Fruit fly (Drosophila melanogaster) whole organism, embryonic: ENCODE data around the gene Tim13.

ENCODE experiments used
- Awh ChIP-seq: fragments of 200-800 bp; sonication (Bioruptor generic); IDR thresholded peaks from 2 replicates; pipeline ENCODE4, ENCODE4 v1.3.6; 2022; ENCODE audit warnings: missing biosample characterization, missing genetic modification characterization
- BEAF-32 ChIP-seq: fragments of 200-800 bp; sonication (Bioruptor generic); optimal IDR thresholded peaks from 3 replicates; lab custom pipeline; 2017; ENCODE audit warnings: missing biosample characterization, missing genetic modification characterization, mild to moderate bottlenecking, moderate library complexity, missing genetic modification reagents
- CG10321 ChIP-seq: fragments of 200-800 bp; sonication (Bioruptor generic); IDR thresholded peaks from 2 replicates; pipeline ENCODE4 v1.3.6; 2022; ENCODE audit warnings: missing biosample characterization, missing genetic modification characterization
- CG10431 ChIP-seq: fragments of 200-800 bp; sonication (Bioruptor generic); optimal IDR thresholded peaks from 3 replicates; lab custom pipeline; 2018; ENCODE audit warnings: missing biosample characterization, mild to moderate bottlenecking, missing genetic modification characterization
- CG11696 ChIP-seq: fragments of 200-800 bp; sonication (Bioruptor generic); IDR thresholded peaks from 2 replicates; pipeline ENCODE4 v1.3.6; 2022; ENCODE audit warnings: missing biosample characterization, missing genetic modification characterization
- CG13287 ChIP-seq: fragments of 200-800 bp; sonication (Bioruptor generic); IDR thresholded peaks from 2 replicates; pipeline ENCODE4 v1.3.6; 2022; ENCODE audit warnings: missing biosample characterization, missing genetic modification characterization; ENCODE audit not compliant: partially characterized antibody
- CG14710 ChIP-seq: fragments of 200-800 bp; sonication (Bioruptor generic); optimal IDR thresholded peaks from 3 replicates; lab custom pipeline; 2019; ENCODE audit warnings: missing biosample characterization, mild to moderate bottlenecking, missing genetic modification characterization, moderate library complexity
- CG16813 ChIP-seq: fragments of 200-800 bp; sonication (Bioruptor generic); IDR thresholded peaks from 3 replicates; pipeline ENCODE4 v1.3.6; 2022; ENCODE audit warnings: missing biosample characterization, missing genetic modification characterization; ENCODE audit not compliant: partially characterized antibody
- CG18476 ChIP-seq: fragments of 200-800 bp; sonication (Bioruptor generic); optimal IDR thresholded peaks from 2 replicates; lab custom pipeline; 2016; ENCODE audit warnings: missing biosample characterization, mild to moderate bottlenecking, missing genetic modification characterization
- CG34224 ChIP-seq: fragments of 200-800 bp; sonication (Bioruptor generic); IDR thresholded peaks from 3 replicates; pipeline ENCODE4 v1.3.6; 2022; ENCODE audit warnings: missing biosample characterization, missing genetic modification characterization; ENCODE audit not compliant: partially characterized antibody
- CG4424 ChIP-seq: fragments of 200-800 bp; sonication (Bioruptor generic); optimal IDR thresholded peaks from 3 replicates; lab custom pipeline; 2016; ENCODE audit warnings: missing biosample characterization, missing genetic modification characterization
- CG4617 ChIP-seq: fragments of 200-800 bp; sonication (Bioruptor generic); optimal IDR thresholded peaks from 3 replicates; lab custom pipeline; 2016; ENCODE audit warnings: missing biosample characterization, missing genetic modification characterization, borderline replicate concordance
- CG7372 ChIP-seq: fragments of 200-800 bp; sonication (Bioruptor generic); IDR thresholded peaks from 2 replicates; pipeline ENCODE4 v1.3.6; 2022; ENCODE audit warnings: missing biosample characterization, missing genetic modification characterization
- CG9797 ChIP-seq: fragments of 200-800 bp; sonication (Bioruptor generic); optimal IDR thresholded peaks from 3 replicates; lab custom pipeline; 2018; ENCODE audit warnings: missing biosample characterization, mild to moderate bottlenecking, missing genetic modification characterization
- CG9932 ChIP-seq: fragments of 200-800 bp; sonication (Bioruptor generic); IDR thresholded peaks from 2 replicates; pipeline ENCODE4 v1.3.6; 2022; ENCODE audit warnings: missing biosample characterization, missing genetic modification characterization
- Dip3 ChIP-seq: fragments of 200-800 bp; sonication (Bioruptor generic); optimal IDR thresholded peaks from 3 replicates; lab custom pipeline; 2016; ENCODE audit warnings: missing biosample characterization, missing genetic modification characterization
- Dp ChIP-seq: fragments of 200-800 bp; sonication (Bioruptor generic); optimal IDR thresholded peaks from 2 replicates; lab custom pipeline; 2018; ENCODE audit warnings: missing biosample characterization, mild to moderate bottlenecking, missing genetic modification characterization, moderate library complexity
- Dref ChIP-seq: fragments of 200-800 bp; sonication (Bioruptor generic); IDR thresholded peaks from 2 replicates; pipeline ENCODE4 v1.3.6; 2022; ENCODE audit warnings: missing biosample characterization, missing genetic modification characterization
- E2f2 ChIP-seq: fragments of 200-800 bp; sonication (Bioruptor generic); IDR thresholded peaks from 2 replicates; pipeline ENCODE4 v1.3.6; 2022; ENCODE audit warnings: missing biosample characterization, missing genetic modification characterization
- HHEX ChIP-seq: fragments of 200-800 bp; sonication (Bioruptor generic); optimal IDR thresholded peaks from 3 replicates; lab custom pipeline; 2017; ENCODE audit warnings: missing biosample characterization, mild to moderate bottlenecking, missing genetic modification characterization, missing genetic modification reagents
- Hand ChIP-seq: fragments of 200-800 bp; sonication (Bioruptor generic); optimal IDR thresholded peaks from 2 replicates; lab custom pipeline; 2017; ENCODE audit warnings: mild to moderate bottlenecking, missing biosample characterization, missing genetic modification reagents, missing genetic modification characterization
- MBD-R2 ChIP-seq: fragments of 200-800 bp; sonication (Bioruptor generic); IDR thresholded peaks from 2 replicates; pipeline ENCODE4 v1.3.6; 2022; ENCODE audit warnings: missing biosample characterization, missing genetic modification characterization
- MESR4 ChIP-seq: fragments of 200-800 bp; sonication (Bioruptor generic); optimal IDR thresholded peaks from 2 replicates; lab custom pipeline; 2018; ENCODE audit warnings: missing biosample characterization, mild to moderate bottlenecking, missing genetic modification characterization, moderate library complexity
- Med ChIP-seq: fragments of 200-800 bp; sonication (Bioruptor generic); peaks from one replicate; lab custom pipeline; 2016; ENCODE audit warnings: missing biosample characterization, missing genetic modification characterization, mild to moderate bottlenecking, inconsistent platforms, moderate library complexity
- Sin3A ChIP-seq: fragments of >200 bp; optimal IDR thresholded peaks from 2 replicates; lab custom pipeline; 2018
- Six4 ChIP-seq: fragments of 200-800 bp; sonication (Bioruptor generic); optimal IDR thresholded peaks from 2 replicates; lab custom pipeline; 2016; ENCODE audit warnings: missing biosample characterization, missing genetic modification characterization
- Sry-δ ChIP-seq: fragments of 200-800 bp; sonication (Bioruptor generic); optimal IDR thresholded peaks from 2 replicates; lab custom pipeline; 2016; ENCODE audit warnings: missing biosample characterization, missing genetic modification characterization
- amos ChIP-seq: fragments of 200-800 bp; sonication (Bioruptor generic); IDR thresholded peaks from 2 replicates; pipeline ENCODE4 v1.3.6; 2022; ENCODE audit warnings: missing biosample characterization, missing genetic modification characterization; ENCODE audit not compliant: partially characterized antibody
- aop ChIP-seq: fragments of 200-800 bp; sonication (Bioruptor generic); IDR thresholded peaks from 2 replicates; pipeline ENCODE4 v1.3.6; 2022; ENCODE audit warnings: missing biosample characterization, missing genetic modification characterization
- chif ChIP-seq, 2 experiments: fragments of 200-800 bp; sonication (Bioruptor generic); optimal IDR thresholded peaks; 3 replicates each; lab custom pipeline; 2016; ENCODE audit warnings: missing biosample characterization in 2 of 2, missing genetic modification characterization in 2 of 2
- ftz-f1 ChIP-seq: fragments of 200-800 bp; sonication (Bioruptor generic); optimal IDR thresholded peaks from 2 replicates; lab custom pipeline; 2016; ENCODE audit warnings: missing biosample characterization, missing genetic modification characterization
- gfzf ChIP-seq: fragments of 200-800 bp; sonication (Bioruptor generic); optimal IDR thresholded peaks from 2 replicates; lab custom pipeline; 2016; ENCODE audit warnings: missing biosample characterization, mild to moderate bottlenecking, missing genetic modification characterization, moderate library complexity
- gro ChIP-seq: fragments of 200-800 bp; sonication (Bioruptor generic); optimal IDR thresholded peaks from 2 replicates; lab custom pipeline; 2016; ENCODE audit warnings: missing biosample characterization, missing genetic modification characterization
- ham ChIP-seq: fragments of 200-800 bp; sonication (Bioruptor generic); IDR thresholded peaks from 2 replicates; pipeline ENCODE4 v1.3.6; 2022; ENCODE audit warnings: missing biosample characterization, missing genetic modification characterization
- mld ChIP-seq: fragments of 200-800 bp; sonication (Bioruptor generic); IDR thresholded peaks from 3 replicates; pipeline ENCODE4 v1.3.6; 2022; ENCODE audit warnings: missing biosample characterization, missing genetic modification characterization; ENCODE audit not compliant: partially characterized antibody
- onecut ChIP-seq: fragments of 200-800 bp; sonication (Bioruptor generic); IDR thresholded peaks from 2 replicates; pipeline ENCODE4 v1.3.6; 2022; ENCODE audit warnings: missing biosample characterization, missing genetic modification characterization
- org-1 ChIP-seq: fragments of 200-800 bp; sonication (Bioruptor generic); optimal IDR thresholded peaks from 2 replicates; lab custom pipeline; 2017; ENCODE audit warnings: missing biosample characterization, missing genetic modification characterization
- pzg ChIP-seq: fragments of 200-800 bp; sonication (Bioruptor generic); optimal IDR thresholded peaks from 3 replicates; lab custom pipeline; 2018; ENCODE audit warnings: missing biosample characterization, mild to moderate bottlenecking, missing genetic modification characterization, moderate library complexity
- stwl ChIP-seq: fragments of 200-800 bp; sonication (Bioruptor generic); optimal IDR thresholded peaks from 3 replicates; lab custom pipeline; 2018; ENCODE audit warnings: missing biosample characterization, mild to moderate bottlenecking, missing genetic modification characterization, moderate library complexity
- trem ChIP-seq: fragments of 200-800 bp; optimal IDR thresholded peaks from 3 replicates; lab custom pipeline; 2019; ENCODE audit warnings: missing biosample characterization, mild to moderate bottlenecking, missing genetic modification characterization, moderate library complexity
- usp ChIP-seq: fragments of >200 bp; optimal IDR thresholded peaks from 2 replicates; lab custom pipeline; 2017; ENCODE audit warnings: missing biosample characterization, missing genetic modification characterization

Gene Tim13

dm6 chr3L:11795440-11795983, 21.2 kb upstream of the Tim13 start, which contains the start of gene Klp68D (continued):
- TF ChIP-seq stwl (peak; percentile 78), MBD-R2 (GFP tag; lab: Robert Waterston, UW) (peak; percentile 65), mld (GFP tag; lab: Robert Waterston, UW) (no peak), CG9932 (no peak), amos (GFP tag; lab: Robert Waterston, UW) (0 out of 2 replicates have a peak, but pooled peaks have one; percentile 11), Dref (GFP tag; lab: Robert Waterston, UW) (peak; percentile 33; the same call in 1 of the 2 replicates), Sin3A (lab: Kevin White, UChicago) (peak; percentile 24), ftz-f1 (GFP tag; lab: Kevin White, UChicago) (peak; percentile 72), onecut (GFP tag; lab: Robert Waterston, UW) (peak; percentile 92), CG34224 (GFP tag; lab: Robert Waterston, UW) (0 out of 3 replicates have a peak, but pooled peaks have one; percentile 23), Dp (GFP tag; lab: Kevin White, UChicago) (peak; percentile 89), CG13287 (peak; percentile 53), CG18476 (GFP tag; lab: Kevin White, UChicago) (no peak), HHEX (GFP tag; lab: Kevin White, UChicago) (no peak), CG11696 (GFP tag; lab: Robert Waterston, UW) (no peak)

dm6 chr3L:11793233-11793800, 19.0 kb upstream of the Tim13 start, which contains the start of the genes twy and CG10907:
Gene twy (minus strand): TSS chr3L:11793283.
Gene CG10907 (plus strand): TSS chr3L:11793514.
- no peak for TF ChIP-seq aop
- TF ChIP-seq Six4 (GFP tag; lab: Kevin White, UChicago): no peak
- TF ChIP-seq CG4424 (GFP tag; lab: Kevin White, UChicago): no peak
- peak; percentile 17 for TF ChIP-seq pzg (GFP tag; lab: Kevin White, UChicago)
- 0 out of 2 replicates have a peak, but pooled peaks have one; percentile 35 for TF ChIP-seq CG13287
- peak; percentile 67; the same call in 1 of the 2 replicates for TF ChIP-seq MBD-R2 (GFP tag; lab: Robert Waterston, UW)
- no peak for TF ChIP-seq CG10431 (GFP tag; lab: Kevin White, UChicago)
- TF ChIP-seq CG10321: no peak
- TF ChIP-seq gro (GFP tag; lab: Kevin White, UChicago): no peak
- no peak for TF ChIP-seq chif (GFP tag; optimal IDR thresholded peaks at IDR 0.05; lab: Kevin White, UChicago)
- peak; percentile 58 for TF ChIP-seq gfzf (GFP tag; lab: Kevin White, UChicago)
- TF ChIP-seq E2f2 (GFP tag; lab: Robert Waterston, UW): peak; percentile 40; the same call in 1 of the 2 replicates
- TF ChIP-seq CG4617 (GFP tag; lab: Kevin White, UChicago): peak; percentile 59
- TF ChIP-seq ham (GFP tag; lab: Robert Waterston, UW): no peak
- TF ChIP-seq stwl: peak; percentile 15
- peak; percentile 10 for TF ChIP-seq CG14710
- no peak for TF ChIP-seq Dip3 (GFP tag; lab: Kevin White, UChicago)
- TF ChIP-seq Sry-δ (GFP tag; lab: Kevin White, UChicago): no peak
- no peak for TF ChIP-seq Hand (GFP tag; lab: Kevin White, UChicago)
- peak; percentile 30 for TF ChIP-seq Med (GFP tag; lab: Kevin White, UChicago)
- TF ChIP-seq usp (GFP tag; lab: Kevin White, UChicago): no peak
- no peak for TF ChIP-seq Awh (GFP tag; lab: Robert Waterston, UW)
- no peak for TF ChIP-seq CG7372
- peak; percentile 18 for TF ChIP-seq MESR4 (GFP tag; lab: Kevin White, UChicago)
- TF ChIP-seq trem: peak; percentile 16
- TF ChIP-seq org-1 (GFP tag; lab: Kevin White, UChicago): no peak
- TF ChIP-seq Dp (GFP tag; lab: Kevin White, UChicago): peak; percentile 40
- TF ChIP-seq CG9797 (GFP tag; lab: Kevin White, UChicago): peak; percentile 30
- peak; percentile 16 for TF ChIP-seq BEAF-32 (GFP tag; lab: Kevin White, UChicago)
- 0 out of 3 replicates have a peak, but pooled peaks have one; percentile 25 for TF ChIP-seq CG16813 (GFP tag; lab: Robert Waterston, UW)
- TF ChIP-seq, all 482 proteins: peak for 15
